Worm (Caenorhabditis elegans) whole organism, mixed stage, embryonic: ENCODE data around the gene T23D5.8.

Source experiments
- blmp-1 ChIP-seq: fragments of 150-350 bp; optimal IDR thresholded peaks from 2 replicates; lab custom pipeline; 2014; ENCODE audit warnings: missing biosample characterization, missing genetic modification characterization
- ces-1 ChIP-seq: fragments of 150-350 bp; optimal IDR thresholded peaks from 2 replicates; lab custom pipeline; 2014; ENCODE audit warnings: missing biosample characterization, missing genetic modification reagents, missing genetic modification characterization
- elt-1 ChIP-seq: sonication (generic microtip); optimal IDR thresholded peaks from 2 replicates; lab custom pipeline; 2017; ENCODE audit warnings: missing genetic modification characterization, mild to moderate bottlenecking, missing compliant biosample characterization, antibody characterized with exemption, moderate library complexity, borderline replicate concordance; ENCODE audit not compliant: insufficient read depth
- lsy-2 ChIP-seq: fragments of 150-350 bp; optimal IDR thresholded peaks from 2 replicates; lab custom pipeline; 2014; ENCODE audit warnings: missing biosample characterization, missing genetic modification characterization
- mab-5 ChIP-seq: fragments of 150-350 bp; optimal IDR thresholded peaks from 2 replicates; lab custom pipeline; 2014; ENCODE audit warnings: missing biosample characterization, missing genetic modification characterization
- nhr-12 ChIP-seq: fragments of 150-350 bp; optimal IDR thresholded peaks from 2 replicates; lab custom pipeline; 2014; ENCODE audit warnings: missing biosample characterization, missing genetic modification characterization
- nhr-2 ChIP-seq: fragments of 150-350 bp; optimal IDR thresholded peaks from 2 replicates; lab custom pipeline; 2014; ENCODE audit warnings: missing biosample characterization, missing genetic modification characterization
- pha-4 ChIP-seq: fragments of 150-350 bp; optimal IDR thresholded peaks from 2 replicates; lab custom pipeline; 2018; ENCODE audit warnings: missing biosample characterization, missing genetic modification reagents, missing genetic modification characterization
- sptf-1 ChIP-seq: sonication (generic microtip); optimal IDR thresholded peaks from 2 replicates; lab custom pipeline; 2017; ENCODE audit warnings: mild to moderate bottlenecking, missing genetic modification characterization, moderate library complexity, missing compliant biosample characterization
- unc-62 ChIP-seq: fragments of 150-350 bp; optimal IDR thresholded peaks from 2 replicates; lab custom pipeline; 2014; ENCODE audit warnings: missing biosample characterization, missing genetic modification reagents, missing genetic modification characterization
- ztf-11 ChIP-seq: fragments of 150-350 bp; optimal IDR thresholded peaks from 2 replicates; lab custom pipeline; 2014; ENCODE audit warnings: missing biosample characterization, missing genetic modification characterization

DNA sequence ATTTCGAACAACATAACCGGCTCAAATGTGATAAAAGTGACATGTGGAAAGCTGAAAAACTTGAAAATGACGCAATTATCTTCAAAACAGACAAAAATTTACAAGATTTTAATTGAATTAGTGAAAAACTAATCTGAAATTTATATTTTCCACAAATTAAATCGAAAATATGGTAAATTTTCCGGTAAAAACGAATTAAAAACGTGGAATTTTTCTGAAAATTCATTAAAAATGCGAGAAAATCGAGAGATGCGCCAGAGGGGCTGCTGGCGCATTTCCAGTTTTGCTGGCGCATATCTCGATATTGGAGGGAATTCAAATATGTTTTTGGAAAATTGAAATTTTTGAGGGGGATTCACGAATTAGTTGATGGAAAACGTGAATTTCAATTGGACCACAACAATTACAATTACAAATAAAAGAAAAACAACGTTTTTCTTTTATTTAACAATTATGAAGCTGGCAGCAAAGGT lies 17.9 kb upstream of the T23D5.8 start, which contains the start of the genes haf-3 and F57A10.2:
- TF ChIP-seq nhr-12 (tag; lab: Kevin White, UChicago) (no peak), ces-1 (GFP tag; lab: Kevin White, UChicago) (peak; percentile 67), lsy-2 (tag; lab: Kevin White, UChicago) (peak; percentile 77), unc-62 (GFP tag; lab: Kevin White, UChicago) (no peak), blmp-1 (tag; lab: Kevin White, UChicago) (no peak), elt-1 (tag; lab: Kevin White, UChicago) (peak; percentile 11), sptf-1 (peak; percentile 74), ztf-11 (tag; lab: Kevin White, UChicago) (no peak), nhr-2 (tag; lab: Kevin White, UChicago) (no peak), pha-4 (tag; lab: Kevin White, UChicago) (peak; percentile 48), mab-5 (peak; percentile 62)
